Fruit fly (Drosophila melanogaster): Measurements from ENCODE around the gene dmrt99B.

Gene dmrt99B

dm6 chr3R:29736678-29737093, 44.3 kb downstream of the dmrt99B start, which contains the start of the genes CG7601 and CIA30 (continued):
- peak; percentile 100 for TF ChIP-seq sens-2 (GFP tag; IDR thresholded peaks at IDR 0.05)
- peak; percentile 95 for TF ChIP-seq CG10462 (GFP tag; optimal IDR thresholded peaks at IDR 0.05)
- TF ChIP-seq ro (GFP tag; IDR thresholded peaks at IDR 0.05) = peak; percentile 100
- TF ChIP-seq lmd (GFP tag; IDR thresholded peaks at IDR 0.05) = peak; percentile 100
- TF ChIP-seq jing (GFP tag; optimal IDR thresholded peaks at IDR 0.05) = peak; percentile 91
- TF ChIP-seq Lim3 (GFP tag; IDR thresholded peaks at IDR 0.05) = peak; percentile 100
- TF ChIP-seq CG7372 (GFP tag; IDR thresholded peaks at IDR 0.05) = peak; percentile 100
- TF ChIP-seq CG13296 (GFP tag; optimal IDR thresholded peaks at IDR 0.05) = peak; percentile 97
- peak; percentile 100 for TF ChIP-seq Oaz (GFP tag; IDR thresholded peaks at IDR 0.05)
- TF ChIP-seq CG8944 (GFP tag; optimal IDR thresholded peaks at IDR 0.05) = peak; percentile 99
- peak; percentile 55 for TF ChIP-seq MESR4 (GFP tag; optimal IDR thresholded peaks at IDR 0.05)
- TF ChIP-seq CG1603 (tag; optimal IDR thresholded peaks at IDR 0.05) = peak; percentile 96
- TF ChIP-seq lbe (GFP tag; optimal IDR thresholded peaks at IDR 0.05) = peak; percentile 97
- peak; percentile 90 for TF ChIP-seq Nf-YC (tag; optimal IDR thresholded peaks at IDR 0.05)
- peak; percentile 100 for TF ChIP-seq seq (GFP tag; IDR thresholded peaks at IDR 0.05)
- TF ChIP-seq CHES-1-like (GFP tag; optimal IDR thresholded peaks at IDR 0.05) = peak; percentile 99
- peak; percentile 98 for TF ChIP-seq az2 (GFP tag; optimal IDR thresholded peaks at IDR 0.05)
- TF ChIP-seq CG6683 (GFP tag; optimal IDR thresholded peaks at IDR 0.05) = peak; percentile 93
- TF ChIP-seq Mes4 (GFP tag; optimal IDR thresholded peaks at IDR 0.05) = peak; percentile 96
- TF ChIP-seq Bdp1 (GFP tag; optimal IDR thresholded peaks at IDR 0.05) = peak; percentile 93
- peak; percentile 99 for TF ChIP-seq sim (GFP tag; IDR thresholded peaks at IDR 0.05)
- peak; percentile 98 for TF ChIP-seq Hmr (GFP tag; optimal IDR thresholded peaks at IDR 0.05)
- TF ChIP-seq CG4854 (GFP tag; optimal IDR thresholded peaks at IDR 0.05) = peak; percentile 99
- peak; percentile 96 for TF ChIP-seq fd3F (GFP tag; optimal IDR thresholded peaks at IDR 0.05)
- peak; percentile 95 for TF ChIP-seq CG8089 (GFP tag; optimal IDR thresholded peaks at IDR 0.05)
- peak; percentile 63; the same call in 1 of the 2 replicates for TF ChIP-seq ato (GFP tag; IDR thresholded peaks at IDR 0.05; ENCODE audit: partially characterized antibody)
- peak; percentile 100 for TF ChIP-seq Gsc (GFP tag; IDR thresholded peaks at IDR 0.05)
- peak; percentile 100 for TF ChIP-seq wdn (GFP tag; IDR thresholded peaks at IDR 0.05)
- TF ChIP-seq Drgx (GFP tag; IDR thresholded peaks at IDR 0.05) = peak; percentile 100
- TF ChIP-seq CG3065 (GFP tag; optimal IDR thresholded peaks at IDR 0.05) = peak; percentile 93
- peak; percentile 65 for TF ChIP-seq CG13287 (GFP tag; IDR thresholded peaks at IDR 0.05; ENCODE audit: partially characterized antibody)
- peak; percentile 21 for TF ChIP-seq CG12769 (tag; optimal IDR thresholded peaks at IDR 0.05)
- TF ChIP-seq CG7987 (GFP tag; optimal IDR thresholded peaks at IDR 0.05) = peak; percentile 95
- peak; percentile 100 for TF ChIP-seq stc (GFP tag; IDR thresholded peaks at IDR 0.05)
- peak; percentile 100 for TF ChIP-seq CG6689 (GFP tag; IDR thresholded peaks at IDR 0.05)
- TF ChIP-seq Hr39 (optimal IDR thresholded peaks at IDR 0.05) = no peak
- TF ChIP-seq CG11723 (GFP tag; optimal IDR thresholded peaks at IDR 0.05) = peak; percentile 95
- TF ChIP-seq Chrac-16 (GFP tag; optimal IDR thresholded peaks at IDR 0.05) = peak; percentile 98
- TF ChIP-seq NfI (GFP tag; optimal IDR thresholded peaks at IDR 0.05) = peak; percentile 97
- peak; percentile 90 for TF ChIP-seq z (GFP tag; IDR thresholded peaks at IDR 0.05)
- TF ChIP-seq Tbp (GFP tag; optimal IDR thresholded peaks at IDR 0.05) = no peak
- peak; percentile 95 for TF ChIP-seq CG4282 (GFP tag; optimal IDR thresholded peaks at IDR 0.05)
- peak; percentile 99 for TF ChIP-seq CG2678 (tag; optimal IDR thresholded peaks at IDR 0.05)
- 0 out of 2 replicates have a peak, but pooled peaks have one; percentile 2 for TF ChIP-seq CG42726 (GFP tag; IDR thresholded peaks at IDR 0.05; ENCODE audit: partially characterized antibody)
- peak; percentile 96 for TF ChIP-seq CG7556 (GFP tag; optimal IDR thresholded peaks at IDR 0.05)
- TF ChIP-seq Ravus (GFP tag; IDR thresholded peaks at IDR 0.05) = peak; percentile 100
- peak; percentile 98 for TF ChIP-seq CG2712 (tag; optimal IDR thresholded peaks at IDR 0.05)
- peak; percentile 98 for TF ChIP-seq pho (GFP tag; optimal IDR thresholded peaks at IDR 0.05)
- peak; percentile 100 for TF ChIP-seq CG3726 (GFP tag; IDR thresholded peaks at IDR 0.05)
- TF ChIP-seq Fer2 (tag; optimal IDR thresholded peaks at IDR 0.05) = peak; percentile 99
- TF ChIP-seq CG12219 (GFP tag; optimal IDR thresholded peaks at IDR 0.05) = peak; percentile 94
- peak; percentile 100 for TF ChIP-seq danr (GFP tag; IDR thresholded peaks at IDR 0.05)

Measured in whole organism, embryonic.